Worm (Caenorhabditis elegans): ENCODE measurements around the gene ttr-2.

ce11 chrIII:9941020-9941674 is 13.6 kb downstream of the ttr-2 start, which contains the start of the genes K03H1.9 and K03H1.12:
- TF ChIP-seq pha-2 (tag; optimal IDR thresholded peaks at IDR 0.05) (no peak), rnt-1 (tag; optimal IDR thresholded peaks at IDR 0.05) (no peak), ceh-45 (GFP tag; IDR thresholded peaks at IDR 0.05) (no peak), pqm-1 (tag; optimal IDR thresholded peaks at IDR 0.05) (no peak), fkh-10 (GFP tag; optimal IDR thresholded peaks at IDR 0.05) (no peak), dve-1 (tag; optimal IDR thresholded peaks at IDR 0.05) (no peak)

Data from whole organism, late embryonic.